Worm (Caenorhabditis elegans): ENCODE measurements around the gene T08B6.1.

T08B6.1 gene

DNA sequence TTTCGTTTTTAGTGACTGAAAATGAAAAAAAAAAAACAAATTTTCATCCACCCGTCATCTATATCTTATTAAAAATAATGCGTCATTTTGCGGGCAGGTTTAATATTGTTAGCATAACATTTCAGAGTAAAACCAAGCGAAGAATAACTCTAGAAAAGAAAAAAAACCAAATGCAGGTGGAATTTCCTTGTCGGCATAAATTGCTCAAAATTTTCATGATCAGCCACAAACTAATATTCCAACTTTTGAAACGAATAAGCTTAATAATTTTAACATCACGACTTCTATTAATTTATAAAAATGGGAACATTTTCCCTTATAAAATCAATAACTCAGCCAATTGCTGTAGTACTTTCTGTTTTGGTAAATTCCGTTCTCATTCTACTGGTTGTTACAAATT is 28.5 kb upstream of the T08B6.1 start, which contains the start of gene str-155:
TSS of gene str-155 (plus strand) at position 301 of the 400 bp plus-strand sequence.
- TF ChIP-seq mab-5 (tag; optimal IDR thresholded peaks at IDR 0.05) (no peak), ama-1 (optimal IDR thresholded peaks at IDR 0.05) (no peak), gmeb-1 (tag; optimal IDR thresholded peaks at IDR 0.05) (no peak), F13H6.1 (tag; optimal IDR thresholded peaks at IDR 0.05) (no peak), elt-3 (tag; optimal IDR thresholded peaks at IDR 0.05) (no peak), ztf-1 (GFP tag; conservative IDR thresholded peaks at IDR 0.05) (no peak), egl-27 (tag; optimal IDR thresholded peaks at IDR 0.05) (no peak), ztf-4 (tag; optimal IDR thresholded peaks at IDR 0.05) (no peak), nhr-11 (tag; optimal IDR thresholded peaks at IDR 0.05) (no peak), alr-1 (tag; optimal IDR thresholded peaks at IDR 0.05) (no peak), lsy-2 (tag; optimal IDR thresholded peaks at IDR 0.05) (no peak), nhr-237 (tag; optimal IDR thresholded peaks at IDR 0.05) (no peak), nhr-10 (tag; optimal IDR thresholded peaks at IDR 0.05) (no peak), mdl-1 (tag; optimal IDR thresholded peaks at IDR 0.05) (no peak), nhr-12 (tag; optimal IDR thresholded peaks at IDR 0.05) (no peak)

DNA sequence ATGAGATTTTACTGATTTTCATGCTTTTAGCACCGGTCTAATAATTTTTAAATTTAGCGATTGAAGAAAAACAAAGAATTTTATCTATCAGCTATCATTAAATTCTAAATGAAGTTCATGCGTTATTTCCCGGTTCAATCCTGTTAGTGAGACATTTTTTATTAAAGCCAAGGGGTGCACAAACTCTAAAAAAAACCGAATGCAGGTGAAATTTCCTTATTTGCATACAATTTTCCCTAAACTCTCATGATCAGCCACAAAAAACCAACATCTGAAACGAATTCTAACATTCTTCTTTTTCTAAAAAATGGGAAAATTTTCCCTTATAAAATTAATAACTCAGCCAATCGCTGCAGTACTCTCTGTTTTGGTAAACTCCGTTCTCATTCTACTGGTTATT is 25.9 kb upstream of the T08B6.1 start, which contains the start of gene str-156:
TSS of gene str-156 (plus strand) at position 301 of the 400 bp plus-strand sequence.
- TF ChIP-seq Y55F3AM.14 (GFP tag; optimal IDR thresholded peaks at IDR 0.05) (no peak), ZK546.5 (tag; optimal IDR thresholded peaks at IDR 0.05) (no peak), snpc-4 (tag; optimal IDR thresholded peaks at IDR 0.05) (no peak), mbf-1 (tag; optimal IDR thresholded peaks at IDR 0.05) (no peak), unc-62 (GFP tag; optimal IDR thresholded peaks at IDR 0.05) (no peak), lsy-2 (tag; optimal IDR thresholded peaks at IDR 0.05) (no peak), crh-2 (tag; optimal IDR thresholded peaks at IDR 0.05) (no peak), ceh-82 (tag; optimal IDR thresholded peaks at IDR 0.05) (no peak), sma-3 (GFP tag; optimal IDR thresholded peaks at IDR 0.05) (no peak), alr-1 (tag; optimal IDR thresholded peaks at IDR 0.05) (no peak), fos-1 (tag; optimal IDR thresholded peaks at IDR 0.05) (no peak), mdl-1 (tag; optimal IDR thresholded peaks at IDR 0.05) (no peak), F13H6.1 (tag; optimal IDR thresholded peaks at IDR 0.05) (no peak), nhr-12 (tag; optimal IDR thresholded peaks at IDR 0.05) (no peak), nhr-6 (tag; optimal IDR thresholded peaks at IDR 0.05) (no peak)

DNA sequence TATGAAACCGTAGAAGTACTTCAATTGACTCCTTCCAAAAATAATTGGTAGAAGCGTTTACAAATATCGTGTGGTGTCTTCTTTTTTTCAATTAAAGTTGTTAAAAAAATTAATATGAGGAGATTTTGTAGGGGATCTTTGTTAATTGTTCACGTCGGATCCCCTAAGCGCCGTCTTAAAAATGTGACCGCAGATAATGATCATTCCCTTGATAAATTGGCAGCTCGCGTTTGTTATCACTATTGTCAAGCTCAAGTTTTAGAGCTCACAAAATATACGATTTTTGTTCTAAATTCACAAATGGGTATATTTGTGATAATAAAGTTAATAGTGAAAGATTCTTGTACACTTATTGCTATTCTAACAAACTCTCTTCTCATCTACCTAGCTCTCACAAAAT is 21.9 kb upstream of the T08B6.1 start, which contains the start of gene str-159:
TSS of gene str-159 (plus strand) at position 301 of the 400 bp plus-strand sequence.
- TF ChIP-seq dmd-4 (tag; optimal IDR thresholded peaks at IDR 0.05) (no peak), fos-1 (tag; optimal IDR thresholded peaks at IDR 0.05) (no peak), nhr-11 (tag; optimal IDR thresholded peaks at IDR 0.05) (no peak), sma-9 (GFP tag; optimal IDR thresholded peaks at IDR 0.05) (no peak), sma-9 (tag; optimal IDR thresholded peaks at IDR 0.05) (no peak), elt-3 (tag; optimal IDR thresholded peaks at IDR 0.05) (no peak)

DNA sequence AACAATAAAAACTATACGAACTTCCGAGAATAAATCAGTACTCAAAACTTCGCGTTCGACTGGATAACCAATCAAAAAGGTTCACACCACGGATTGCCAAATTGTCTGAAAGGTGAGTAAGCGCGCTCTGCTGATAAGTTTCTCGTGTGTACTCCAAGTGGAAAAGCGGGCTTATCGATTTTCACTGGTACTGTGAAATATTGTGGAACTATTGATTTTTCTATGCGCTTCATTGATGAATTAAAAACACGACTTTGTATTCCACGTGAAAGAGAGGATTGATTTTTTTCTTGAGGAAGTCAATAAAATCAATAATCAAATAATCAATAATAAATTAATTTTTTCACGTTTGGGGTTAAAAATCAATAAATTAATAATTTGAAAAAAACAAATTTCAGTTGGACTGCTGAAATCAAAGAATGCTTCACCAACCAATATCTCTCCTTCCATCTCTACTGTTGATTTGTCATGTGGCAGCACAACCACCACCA is 18.5 kb upstream of the T08B6.1 start, which contains the start of gene T08B6.4:
TSS of gene T08B6.4 (plus strand) at position 51 of the 491 bp plus-strand sequence.
- TF ChIP-seq nhr-10 (tag; optimal IDR thresholded peaks at IDR 0.05) (no peak), nhr-25 (tag; optimal IDR thresholded peaks at IDR 0.05) (no peak), unc-62 (GFP tag; optimal IDR thresholded peaks at IDR 0.05) (no peak), nhr-12 (tag; optimal IDR thresholded peaks at IDR 0.05) (no peak), alr-1 (tag; optimal IDR thresholded peaks at IDR 0.05) (no peak), unc-55 (GFP tag; optimal IDR thresholded peaks at IDR 0.05) (no peak), nhr-6 (tag; optimal IDR thresholded peaks at IDR 0.05) (no peak), nhr-77 (tag; optimal IDR thresholded peaks at IDR 0.05) (no peak), unc-39 (tag; optimal IDR thresholded peaks at IDR 0.05) (no peak), gmeb-1 (tag; optimal IDR thresholded peaks at IDR 0.05) (no peak), elt-1 (tag; optimal IDR thresholded peaks at IDR 0.05) (no peak), skn-1 (tag; optimal IDR thresholded peaks at IDR 0.05) (no peak)

DNA sequence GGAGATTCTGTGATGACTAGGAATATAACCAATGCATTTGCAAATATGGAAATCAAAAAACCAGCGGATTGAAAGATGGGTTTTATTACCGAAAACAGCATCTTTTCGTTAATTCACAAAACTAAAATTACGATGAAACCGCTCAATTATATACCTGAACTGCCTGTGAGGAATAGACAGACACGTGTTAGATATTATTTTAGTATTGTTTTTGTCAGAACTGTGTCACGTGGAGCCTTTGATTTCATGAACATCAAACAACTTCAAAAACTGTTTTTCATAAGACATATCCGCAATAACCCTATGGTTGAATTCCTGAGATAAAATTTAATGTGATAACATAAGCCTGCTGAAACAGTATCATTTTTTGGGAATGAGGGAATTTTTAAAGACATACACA is 16.8 kb upstream of the T08B6.1 start, which contains the start of gene str-161:
TSS of gene str-161 (minus strand) at position 101 of the 400 bp plus-strand sequence.
- no peak for TF ChIP-seq C34F6.9 (tag; optimal IDR thresholded peaks at IDR 0.05)
- TF ChIP-seq sem-4 (tag; optimal IDR thresholded peaks at IDR 0.05) = no peak
- TF ChIP-seq ztf-4 (tag; optimal IDR thresholded peaks at IDR 0.05) = no peak
- no peak for TF ChIP-seq nhr-10 (tag; optimal IDR thresholded peaks at IDR 0.05)
- no peak for TF ChIP-seq nhr-12 (tag; optimal IDR thresholded peaks at IDR 0.05)
- no peak for TF ChIP-seq ceh-16 (tag; optimal IDR thresholded peaks at IDR 0.05)
- TF ChIP-seq mdl-1 (tag; optimal IDR thresholded peaks at IDR 0.05) = no peak
- no peak for TF ChIP-seq gmeb-1 (tag; optimal IDR thresholded peaks at IDR 0.05)
- TF ChIP-seq unc-55 (GFP tag; optimal IDR thresholded peaks at IDR 0.05) = no peak
- TF ChIP-seq egl-27 (tag; optimal IDR thresholded peaks at IDR 0.05) = no peak
- no peak for TF ChIP-seq ceh-82 (tag; optimal IDR thresholded peaks at IDR 0.05)
- no peak for TF ChIP-seq nhr-237 (tag; optimal IDR thresholded peaks at IDR 0.05)
- no peak for TF ChIP-seq sma-3 (GFP tag; optimal IDR thresholded peaks at IDR 0.05)
- TF ChIP-seq nhr-23 (tag; optimal IDR thresholded peaks at IDR 0.05) = no peak
- TF ChIP-seq ztf-1 (GFP tag; conservative IDR thresholded peaks at IDR 0.05) = no peak
- no peak for TF ChIP-seq R02D3.7 (tag; optimal IDR thresholded peaks at IDR 0.05)

All from whole organism, L2 larva.